Fruit fly (Drosophila melanogaster) whole organism, embryonic: ENCODE measurements around the gene PNKP.

Experiments
- Bteb2 ChIP-seq: fragments of 200-800 bp; sonication (Bioruptor generic); optimal IDR thresholded peaks from 2 replicates; lab custom pipeline; 2016; ENCODE audit warnings: missing biosample characterization, missing genetic modification characterization
- CG10209 ChIP-seq: fragments of 200-800 bp; sonication (Bioruptor generic); optimal IDR thresholded peaks from 3 replicates; lab custom pipeline; 2017; ENCODE audit warnings: missing biosample characterization, mild to moderate bottlenecking, missing genetic modification characterization, missing genetic modification reagents
- CG10565 ChIP-seq: fragments of 200-800 bp; sonication (Bioruptor generic); optimal IDR thresholded peaks from 3 replicates; lab custom pipeline; 2016; ENCODE audit warnings: missing biosample characterization, mild to moderate bottlenecking, missing genetic modification characterization
- CG11456 ChIP-seq: fragments of 200-800 bp; sonication (Bioruptor generic); IDR thresholded peaks from 3 replicates; pipeline ENCODE4 v1.3.6; 2022; ENCODE audit warnings: missing biosample characterization, missing genetic modification characterization
- CG12942 ChIP-seq: fragments of 200-800 bp; sonication (Bioruptor generic); optimal IDR thresholded peaks from 3 replicates; lab custom pipeline; 2016; ENCODE audit warnings: missing biosample characterization, missing genetic modification characterization
- CG13624 ChIP-seq: fragments of 200-800 bp; sonication (Bioruptor generic); optimal IDR thresholded peaks from 2 replicates; lab custom pipeline; 2016; ENCODE audit warnings: missing biosample characterization, missing genetic modification characterization
- CG14050 ChIP-seq: fragments of 200-800 bp; sonication (Bioruptor generic); IDR thresholded peaks from 3 replicates; pipeline ENCODE4 v1.3.6; 2022; ENCODE audit warnings: missing biosample characterization, missing genetic modification characterization
- CG14860 ChIP-seq: fragments of 200-800 bp; sonication (Bioruptor generic); IDR thresholded peaks from 3 replicates; pipeline ENCODE4 v1.3.6; 2022; ENCODE audit warnings: missing biosample characterization, missing genetic modification characterization; ENCODE audit not compliant: partially characterized antibody
- CG15011 ChIP-seq: fragments of 200-800 bp; sonication (Bioruptor generic); optimal IDR thresholded peaks from 3 replicates; lab custom pipeline; 2018; ENCODE audit warnings: missing biosample characterization, mild to moderate bottlenecking, missing genetic modification characterization
- CG18619 ChIP-seq: fragments of 200-800 bp; sonication (Bioruptor generic); optimal IDR thresholded peaks from 3 replicates; lab custom pipeline; 2017; ENCODE audit warnings: missing biosample characterization, mild to moderate bottlenecking, missing genetic modification characterization
- CG2116 ChIP-seq: fragments of 200-800 bp; sonication (Bioruptor generic); optimal IDR thresholded peaks from 3 replicates; lab custom pipeline; 2018; ENCODE audit warnings: missing biosample characterization, mild to moderate bottlenecking, missing genetic modification characterization
- CG2678 ChIP-seq: fragments of 200-800 bp; sonication (Bioruptor generic); optimal IDR thresholded peaks from 3 replicates; lab custom pipeline; 2019; ENCODE audit warnings: missing biosample characterization, mild to moderate bottlenecking, missing genetic modification characterization, moderate library complexity
- CG3163 ChIP-seq: fragments of 200-800 bp; sonication (Bioruptor generic); optimal IDR thresholded peaks from 3 replicates; lab custom pipeline; 2016; ENCODE audit warnings: missing biosample characterization, missing genetic modification characterization
- CG34422 ChIP-seq: fragments of 200-800 bp; sonication (Bioruptor generic); IDR thresholded peaks from 3 replicates; pipeline ENCODE4 v1.3.6; 2022; ENCODE audit warnings: missing biosample characterization, missing genetic modification characterization
- CG5245 ChIP-seq: fragments of 200-800 bp; sonication (Bioruptor generic); optimal IDR thresholded peaks from 3 replicates; lab custom pipeline; 2016; ENCODE audit warnings: missing biosample characterization, missing genetic modification characterization
- CG6254 ChIP-seq: fragments of 200-800 bp; sonication (Bioruptor generic); optimal IDR thresholded peaks from 3 replicates; lab custom pipeline; 2017; ENCODE audit warnings: mild to moderate bottlenecking, missing biosample characterization, missing genetic modification reagents, missing genetic modification characterization
- CG6689 ChIP-seq: fragments of 200-800 bp; sonication (Bioruptor generic); IDR thresholded peaks from 2 replicates; pipeline ENCODE4 v1.3.6; 2022; ENCODE audit warnings: missing biosample characterization, missing genetic modification characterization
- CG6813 ChIP-seq: fragments of 200-800 bp; sonication (Bioruptor generic); optimal IDR thresholded peaks from 2 replicates; lab custom pipeline; 2017; ENCODE audit warnings: missing biosample characterization, missing genetic modification characterization, mild to moderate bottlenecking, moderate library complexity, missing genetic modification reagents
- CG7556 ChIP-seq: fragments of 200-800 bp; sonication (Bioruptor generic); optimal IDR thresholded peaks from 2 replicates; lab custom pipeline; 2017; ENCODE audit warnings: missing biosample characterization, mild to moderate bottlenecking, missing genetic modification characterization
- CG8089 ChIP-seq: fragments of 200-800 bp; sonication (Bioruptor generic); optimal IDR thresholded peaks from 3 replicates; lab custom pipeline; 2016; ENCODE audit warnings: missing biosample characterization, missing genetic modification characterization
- CG8944 ChIP-seq: fragments of 200-800 bp; sonication (Bioruptor generic); optimal IDR thresholded peaks from 3 replicates; lab custom pipeline; 2016; ENCODE audit warnings: missing biosample characterization, missing genetic modification characterization
- Dek ChIP-seq: fragments of 200-800 bp; sonication (Bioruptor generic); optimal IDR thresholded peaks from 3 replicates; lab custom pipeline; 2019; ENCODE audit warnings: missing biosample characterization, mild to moderate bottlenecking, missing genetic modification characterization, moderate library complexity
- Drgx ChIP-seq: fragments of 200-800 bp; sonication (Bioruptor generic); IDR thresholded peaks from 2 replicates; pipeline ENCODE4 v1.3.6; 2022; ENCODE audit warnings: missing biosample characterization, missing genetic modification characterization
- E2f1 ChIP-seq: fragments of 200-800 bp; sonication (Bioruptor generic); IDR thresholded peaks from 2 replicates; pipeline ENCODE4 v1.3.6; 2022; ENCODE audit warnings: missing biosample characterization, missing genetic modification characterization
- E2f2 ChIP-seq: fragments of 200-800 bp; sonication (Bioruptor generic); IDR thresholded peaks from 2 replicates; pipeline ENCODE4 v1.3.6; 2022; ENCODE audit warnings: missing biosample characterization, missing genetic modification characterization
- GATAe ChIP-seq: fragments of 200-800 bp; sonication (Bioruptor generic); conservative IDR thresholded peaks from 2 replicates; pipeline ENCODE4 v1.3.6; 2022; ENCODE audit warnings: missing biosample characterization, missing genetic modification characterization
- HLH54F ChIP-seq: fragments of 200-800 bp; sonication (Bioruptor generic); optimal IDR thresholded peaks from 3 replicates; lab custom pipeline; 2016; ENCODE audit warnings: missing biosample characterization, missing genetic modification characterization
- Hmx ChIP-seq: fragments of 200-800 bp; sonication (Bioruptor generic); optimal IDR thresholded peaks from 2 replicates; lab custom pipeline; 2016; ENCODE audit warnings: missing biosample characterization, missing genetic modification characterization
- MBD-R2 ChIP-seq: fragments of 200-800 bp; sonication (Bioruptor generic); IDR thresholded peaks from 2 replicates; pipeline ENCODE4 v1.3.6; 2022; ENCODE audit warnings: missing biosample characterization, missing genetic modification characterization
- Mad ChIP-seq: fragments of 200-800 bp; sonication (Bioruptor generic); optimal IDR thresholded peaks from 2 replicates; lab custom pipeline; 2016; ENCODE audit warnings: missing biosample characterization, missing genetic modification characterization
- Myb ChIP-seq: fragments of 200-800 bp; sonication (Bioruptor generic); optimal IDR thresholded peaks from 2 replicates; lab custom pipeline; 2016; ENCODE audit warnings: missing biosample characterization, missing genetic modification characterization
- Pdp1 ChIP-seq, 2 experiments: fragments of 200-800 bp; sonication (Bioruptor generic); optimal IDR thresholded peaks; 3 replicates each; lab custom pipeline; 2016; ENCODE audit warnings: missing biosample characterization in 2 of 2, missing genetic modification characterization in 2 of 2, mild to moderate bottlenecking in 1 of 2, moderate library complexity in 1 of 2
- Ravus ChIP-seq: fragments of 200-800 bp; sonication (Bioruptor generic); IDR thresholded peaks from 2 replicates; pipeline ENCODE4 v1.3.6; 2022; ENCODE audit warnings: missing biosample characterization, missing genetic modification characterization
- Sox100B ChIP-seq: fragments of 200-800 bp; sonication (Bioruptor generic); optimal IDR thresholded peaks from 3 replicates; lab custom pipeline; 2018; ENCODE audit warnings: missing biosample characterization, mild to moderate bottlenecking, missing genetic modification characterization
- Sry-β ChIP-seq: fragments of 200-800 bp; sonication (Bioruptor generic); optimal IDR thresholded peaks from 2 replicates; lab custom pipeline; 2018; ENCODE audit warnings: missing biosample characterization, mild to moderate bottlenecking, missing genetic modification characterization, moderate library complexity
- Vsx1 ChIP-seq: fragments of 200-800 bp; sonication (Bioruptor generic); optimal IDR thresholded peaks from 2 replicates; lab custom pipeline; 2017; ENCODE audit warnings: missing biosample characterization, mild to moderate bottlenecking, missing genetic modification characterization, missing genetic modification reagents
- bigmax ChIP-seq: fragments of 200-800 bp; sonication (Bioruptor generic); optimal IDR thresholded peaks from 2 replicates; lab custom pipeline; 2018; ENCODE audit warnings: missing biosample characterization, mild to moderate bottlenecking, missing genetic modification characterization
- dmrt11E ChIP-seq: fragments of 200-800 bp; sonication (Bioruptor generic); optimal IDR thresholded peaks from 3 replicates; lab custom pipeline; 2018; ENCODE audit warnings: missing biosample characterization, mild to moderate bottlenecking, missing genetic modification characterization, moderate library complexity
- en ChIP-seq: fragments of 200-800 bp; sonication (Bioruptor generic); optimal IDR thresholded peaks from 2 replicates; lab custom pipeline; 2016; ENCODE audit warnings: missing biosample characterization, missing genetic modification characterization
- ewg ChIP-seq: fragments of 200-800 bp; sonication (Bioruptor generic); optimal IDR thresholded peaks from 3 replicates; lab custom pipeline; 2017; ENCODE audit warnings: mild to moderate bottlenecking, missing biosample characterization, missing genetic modification reagents, missing genetic modification characterization
- fd102C ChIP-seq: fragments of 200-800 bp; sonication (Bioruptor generic); optimal IDR thresholded peaks from 2 replicates; lab custom pipeline; 2018; ENCODE audit warnings: missing biosample characterization, mild to moderate bottlenecking, missing genetic modification characterization, moderate library complexity
- ham ChIP-seq: fragments of 200-800 bp; sonication (Bioruptor generic); IDR thresholded peaks from 2 replicates; pipeline ENCODE4 v1.3.6; 2022; ENCODE audit warnings: missing biosample characterization, missing genetic modification characterization
- jigr1 ChIP-seq: fragments of 200-800 bp; sonication (Bioruptor generic); IDR thresholded peaks from 3 replicates; pipeline ENCODE4 v1.3.6; 2022; ENCODE audit warnings: missing biosample characterization, missing genetic modification characterization
- jumu ChIP-seq: fragments of 200-800 bp; sonication (Bioruptor generic); optimal IDR thresholded peaks from 3 replicates; lab custom pipeline; 2016; ENCODE audit warnings: missing biosample characterization, missing genetic modification characterization
- klu ChIP-seq: fragments of 200-800 bp; sonication (Bioruptor generic); IDR thresholded peaks from 2 replicates; pipeline ENCODE4 v1.3.6; 2022; ENCODE audit warnings: missing biosample characterization, missing genetic modification characterization
- lab ChIP-seq: fragments of 200-800 bp; sonication (Bioruptor generic); optimal IDR thresholded peaks from 3 replicates; lab custom pipeline; 2017; ENCODE audit warnings: missing biosample characterization, missing genetic modification characterization, mild to moderate bottlenecking, moderate library complexity, missing genetic modification reagents
- p53 ChIP-seq: fragments of 200-800 bp; sonication (Bioruptor generic); optimal IDR thresholded peaks from 2 replicates; lab custom pipeline; 2016; ENCODE audit warnings: missing biosample characterization, missing genetic modification characterization
- pfk ChIP-seq: fragments of 200-800 bp; sonication (Bioruptor generic); optimal IDR thresholded peaks from 2 replicates; lab custom pipeline; 2018; ENCODE audit warnings: missing biosample characterization, mild to moderate bottlenecking, missing genetic modification characterization, moderate library complexity
- schlank ChIP-seq: fragments of 200-800 bp; sonication (Bioruptor generic); optimal IDR thresholded peaks from 2 replicates; lab custom pipeline; 2018; ENCODE audit warnings: missing biosample characterization, mild to moderate bottlenecking, missing genetic modification characterization
- seq ChIP-seq: fragments of 200-800 bp; sonication (Bioruptor generic); IDR thresholded peaks from 2 replicates; pipeline ENCODE4 v1.3.6; 2022; ENCODE audit warnings: missing biosample characterization, missing genetic modification characterization
- slp2 ChIP-seq: fragments of 200-800 bp; sonication (Bioruptor generic); optimal IDR thresholded peaks from 2 replicates; lab custom pipeline; 2016; ENCODE audit warnings: missing biosample characterization, missing genetic modification characterization

The PNKP gene

dm6 chr3R:8355579-8355978 lies 12.3 kb upstream of the PNKP start (continued):
- TF ChIP-seq E2f1 (GFP tag; lab: Robert Waterston, UW) (peak; percentile 93), Myb (GFP tag; lab: Kevin White, UChicago) (peak; percentile 87), Pdp1 (GFP tag; optimal IDR thresholded peaks at IDR 0.05; lab: Kevin White, UChicago) (peak; percentile 96), Hmx (GFP tag; lab: Kevin White, UChicago) (peak; percentile 87), CG5245 (peak; percentile 92), CG15011 (peak; percentile 92), bigmax (peak; percentile 42), slp2 (GFP tag; lab: Kevin White, UChicago) (peak; percentile 96), CG3163 (peak; percentile 84), ham (GFP tag; lab: Robert Waterston, UW) (peak; percentile 85; the same call in 1 of the 2 replicates), pfk (no peak), Mad (GFP tag; lab: Kevin White, UChicago) (peak; percentile 86), CG11456 (peak; percentile 95), Sry-β (GFP tag; lab: Kevin White, UChicago) (no peak), CG10209 (GFP tag; lab: Kevin White, UChicago) (peak; percentile 94), jumu (GFP tag; lab: Kevin White, UChicago) (peak; percentile 94), Dek (tag; lab: Kevin White, UChicago) (peak; percentile 97), CG6813 (GFP tag; lab: Kevin White, UChicago) (peak; percentile 93), CG6254 (peak; percentile 78), CG10565 (GFP tag; lab: Kevin White, UChicago) (peak; percentile 73), CG18619 (peak; percentile 96), p53 (GFP tag; lab: Kevin White, UChicago) (peak; percentile 91), CG12942 (GFP tag; lab: Kevin White, UChicago) (peak; percentile 91), jigr1 (GFP tag; lab: Robert Waterston, UW) (peak; percentile 67; the same call in 2 of the 3 replicates), CG13624 (peak; percentile 99), klu (GFP tag; lab: Robert Waterston, UW) (peak; percentile 92), Vsx1 (GFP tag; lab: Kevin White, UChicago) (peak; percentile 91), Drgx (peak; percentile 84), CG14050 (GFP tag; lab: Robert Waterston, UW) (peak; percentile 91), CG7556 (GFP tag; lab: Kevin White, UChicago) (peak; percentile 94), seq (GFP tag; lab: Robert Waterston, UW) (peak; percentile 95), Bteb2 (GFP tag; lab: Kevin White, UChicago) (peak; percentile 95), en (GFP tag; lab: Kevin White, UChicago) (peak; percentile 94), CG34422 (peak; percentile 92), fd102C (no peak), HLH54F (peak; percentile 96), CG2116 (peak; percentile 53), Sox100B (peak; percentile 86), CG8089 (GFP tag; lab: Kevin White, UChicago) (peak; percentile 89), GATAe (GFP tag; lab: Robert Waterston, UW) (peak; percentile 87), Ravus (GFP tag; lab: Robert Waterston, UW) (peak; percentile 91), ewg (GFP tag; lab: Kevin White, UChicago) (peak; percentile 87), CG2678 (tag; lab: Kevin White, UChicago) (peak; percentile 97), CG14860 (no peak), CG8944 (GFP tag; lab: Kevin White, UChicago) (peak; percentile 96), CG6689 (peak; percentile 94), schlank (tag; lab: Kevin White, UChicago) (peak; percentile 95), dmrt11E (tag; lab: Kevin White, UChicago) (peak; percentile 57), MBD-R2 (GFP tag; lab: Robert Waterston, UW) (peak; percentile 90), E2f2 (GFP tag; lab: Robert Waterston, UW) (peak; percentile 76), lab (GFP tag; lab: Kevin White, UChicago) (peak; percentile 98)
